Worm (Caenorhabditis elegans) whole organism, early embryonic: Measurements from ENCODE around the gene C18A11.3.

Source experiments
- B0310.2 ChIP-seq: sonication (generic microtip); optimal IDR thresholded peaks from 2 replicates; lab custom pipeline; 2016; ENCODE audit warnings: mild to moderate bottlenecking, missing genetic modification characterization, missing compliant biosample characterization
- F13C5.2 ChIP-seq: sonication (generic microtip); optimal IDR thresholded peaks from 2 replicates; lab custom pipeline; 2017; ENCODE audit warnings: mild to moderate bottlenecking, missing genetic modification characterization, inconsistent platforms, missing compliant biosample characterization
- aly-1 ChIP-seq: sonication (generic microtip); optimal IDR thresholded peaks from 2 replicates; lab custom pipeline; 2016; ENCODE audit warnings: missing genetic modification characterization, missing compliant biosample characterization
- ama-1 ChIP-seq: fragments of 150-350 bp; optimal IDR thresholded peaks from 2 replicates; lab custom pipeline; 2014
- ceh-13 ChIP-seq: fragments of 200-800 bp; sonication (Bioruptor generic); optimal IDR thresholded peaks from 2 replicates; lab custom pipeline; 2018; ENCODE audit warnings: mild to moderate bottlenecking, missing genetic modification characterization, missing compliant biosample characterization
- ceh-36 ChIP-seq: sonication (generic microtip); optimal IDR thresholded peaks from 2 replicates; lab custom pipeline; 2016; ENCODE audit warnings: missing genetic modification characterization, inconsistent platforms, missing compliant biosample characterization
- ets-7 ChIP-seq: sonication (generic microtip); optimal IDR thresholded peaks from 2 replicates; lab custom pipeline; 2016; ENCODE audit warnings: missing genotype, missing genetic modification characterization, missing compliant biosample characterization
- flt-1 ChIP-seq: fragments of 200-800 bp; sonication (Bioruptor generic); IDR thresholded peaks from 2 replicates; pipeline ENCODE4 v1.3.6; 2022; ENCODE audit warnings: missing genetic modification characterization, missing compliant biosample characterization
- hnd-1 ChIP-seq: sonication (generic microtip); optimal IDR thresholded peaks from 2 replicates; lab custom pipeline; 2016; ENCODE audit warnings: missing genetic modification characterization, missing compliant biosample characterization
- scrt-1 ChIP-seq: fragments of 200-800 bp; sonication (Bioruptor generic); IDR thresholded peaks from 2 replicates; pipeline ENCODE4 v1.3.6; 2022; ENCODE audit warnings: missing genetic modification characterization, missing compliant biosample characterization
- sea-1 ChIP-seq: fragments of 200-800 bp; sonication (Bioruptor generic); conservative IDR thresholded peaks from 2 replicates; pipeline ENCODE4 v1.3.6; 2022; ENCODE audit warnings: missing genetic modification characterization, missing compliant biosample characterization
- tbx-11 ChIP-seq: fragments of 200-800 bp; sonication (Bioruptor generic); IDR thresholded peaks from 2 replicates; pipeline ENCODE4 v1.3.6; 2022; ENCODE audit warnings: missing genetic modification characterization, missing compliant biosample characterization
- tbx-37 ChIP-seq: fragments of 200-800 bp; sonication (Bioruptor generic); conservative IDR thresholded peaks from 2 replicates; pipeline ENCODE4 v1.3.6; 2022; ENCODE audit warnings: missing genetic modification reagents, missing genetic modification characterization, missing compliant biosample characterization
- tra-4 ChIP-seq: sonication (generic microtip); optimal IDR thresholded peaks from 2 replicates; lab custom pipeline; 2017; ENCODE audit warnings: missing genetic modification characterization, missing compliant biosample characterization

DNA sequence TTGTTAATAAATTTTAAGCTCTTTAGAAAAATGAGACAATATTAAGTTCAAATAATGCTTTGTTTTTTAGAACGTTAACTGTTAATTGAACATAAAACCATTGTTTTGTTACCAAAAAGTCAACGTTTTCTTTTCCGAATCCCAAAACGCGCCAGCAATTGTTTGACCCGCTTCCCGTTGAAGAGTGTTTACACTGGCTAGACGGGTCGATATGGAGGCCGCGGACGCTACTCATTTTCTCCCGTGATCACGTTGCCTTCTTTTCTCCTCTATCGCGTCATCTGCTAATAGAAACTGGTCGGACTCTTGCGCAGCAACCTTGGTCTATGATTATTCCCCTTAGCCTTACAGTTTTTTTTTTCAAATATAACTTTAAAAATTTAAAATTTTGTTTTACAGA is 31.8 kb upstream of the C18A11.3 start, which contains the start of gene C34D10.1:
- TF ChIP-seq tbx-37 (GFP tag; lab: Robert Waterston, UW), result no peak
- no peak for TF ChIP-seq ceh-13 (GFP tag; lab: Kevin White, UChicago)
- peak; percentile 61 for TF ChIP-seq F13C5.2
- no peak for TF ChIP-seq scrt-1 (GFP tag; lab: Robert Waterston, UW)
- TF ChIP-seq B0310.2 (tag; lab: Kevin White, UChicago), result no peak
- TF ChIP-seq sea-1 (GFP tag; lab: Robert Waterston, UW), result no peak
- TF ChIP-seq hnd-1, result no peak
- TF ChIP-seq ama-1, result no peak
- no peak for TF ChIP-seq tra-4 (tag; lab: Kevin White, UChicago)
- TF ChIP-seq ets-7, result no peak
- TF ChIP-seq flt-1 (GFP tag; lab: Robert Waterston, UW), result no peak
- TF ChIP-seq aly-1 (tag; lab: Kevin White, UChicago), result no peak
- no peak for TF ChIP-seq tbx-11 (GFP tag; lab: Robert Waterston, UW)
- no peak for TF ChIP-seq ceh-36 (tag; lab: Kevin White, UChicago)
